Worm (Caenorhabditis elegans): ENCODE measurements around the gene D1086.7.

- TF ChIP-seq nhr-43 (tag; optimal IDR thresholded peaks at IDR 0.05; ENCODE audit: poor library complexity, severe bottlenecking), result peak; percentile 59
- TF ChIP-seq ceh-28 (tag; optimal IDR thresholded peaks at IDR 0.05), result no peak
- no peak for TF ChIP-seq mdl-1 (tag; optimal IDR thresholded peaks at IDR 0.05)
- no peak for TF ChIP-seq nhr-77 (tag; optimal IDR thresholded peaks at IDR 0.05)
- TF ChIP-seq ztf-11 (tag; optimal IDR thresholded peaks at IDR 0.05), result no peak
- TF ChIP-seq aly-2 (tag; optimal IDR thresholded peaks at IDR 0.05), result no peak
- no peak for TF ChIP-seq egl-5 (tag; optimal IDR thresholded peaks at IDR 0.05)
- no peak for TF ChIP-seq ZK546.5 (tag; optimal IDR thresholded peaks at IDR 0.05)
- no peak for TF ChIP-seq fkh-10 (GFP tag; optimal IDR thresholded peaks at IDR 0.05)
Observed at ce11 chrV:14092403-14092802, 8.3 kb downstream of the D1086.7 start, which contains the start of gene D1086.3.

Data from whole organism, L3 larva.